Fruit fly (Drosophila melanogaster): ENCODE data around the gene CG3987.

The CG3987 gene

DNA sequence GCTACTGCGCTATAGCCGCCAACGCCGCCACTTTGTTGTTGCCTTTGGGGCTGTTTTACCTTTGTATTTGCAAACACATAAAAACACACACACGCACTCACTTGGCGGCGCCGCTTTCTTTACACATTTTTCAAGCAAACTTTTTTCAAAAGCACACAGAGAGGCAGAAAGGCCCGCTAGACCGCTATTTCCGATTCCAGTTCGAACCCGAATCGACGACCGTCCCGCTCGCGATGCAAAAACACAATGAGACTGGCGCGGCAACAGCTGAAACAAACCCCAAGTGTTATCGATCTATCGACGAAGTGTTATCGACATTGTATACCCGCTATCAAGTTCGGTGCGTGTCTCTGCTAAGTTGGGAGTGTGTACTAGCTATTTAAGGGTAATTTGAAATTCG lies 8.1 kb upstream of the CG3987 start, which contains the start of gene CG42788 (continued):
- peak; percentile 95 for TF ChIP-seq pzg (GFP tag; optimal IDR thresholded peaks at IDR 0.05)
- 0 out of 4 replicates have a peak, but pooled peaks have one; percentile 51 for TF ChIP-seq Gug (GFP tag; IDR thresholded peaks at IDR 0.05)
- TF ChIP-seq mam (GFP tag; optimal IDR thresholded peaks at IDR 0.05), result peak; percentile 53
- peak; percentile 56 for TF ChIP-seq CG13424 (tag; optimal IDR thresholded peaks at IDR 0.05)
- TF ChIP-seq CG15514 (GFP tag; optimal IDR thresholded peaks at IDR 0.05), result peak; percentile 65
- TF ChIP-seq CG16779 (GFP tag; IDR thresholded peaks at IDR 0.05), result no peak
- TF ChIP-seq nerfin-2 (GFP tag; IDR thresholded peaks at IDR 0.05; ENCODE audit: partially characterized antibody), result no peak
- peak; percentile 97 for TF ChIP-seq BEAF-32 (GFP tag; optimal IDR thresholded peaks at IDR 0.05)
- peak; percentile 41 for TF ChIP-seq CG13775 (GFP tag; optimal IDR thresholded peaks at IDR 0.05)
- peak; percentile 39 for TF ChIP-seq twi (tag; optimal IDR thresholded peaks at IDR 0.05)
- TF ChIP-seq Dbx (GFP tag; IDR thresholded peaks at IDR 0.05), result no peak
- peak; percentile 48 for TF ChIP-seq Atf3 (GFP tag; optimal IDR thresholded peaks at IDR 0.05)
- no peak for TF ChIP-seq HHEX (GFP tag; optimal IDR thresholded peaks at IDR 0.05)
- no peak for TF ChIP-seq Oli (tag; optimal IDR thresholded peaks at IDR 0.05)
- TF ChIP-seq slp2 (GFP tag; optimal IDR thresholded peaks at IDR 0.05), result no peak
- no peak for TF ChIP-seq CG14050 (GFP tag; IDR thresholded peaks at IDR 0.05)
- no peak for TF ChIP-seq seq (GFP tag; IDR thresholded peaks at IDR 0.05)
- TF ChIP-seq chinmo (GFP tag; IDR thresholded peaks at IDR 0.05; ENCODE audit: partially characterized antibody), result no peak
- no peak for TF ChIP-seq rib (GFP tag; IDR thresholded peaks at IDR 0.05)
- no peak for TF ChIP-seq pros (GFP tag; optimal IDR thresholded peaks at IDR 0.05)
- peak; percentile 39 for TF ChIP-seq pnt (GFP tag; optimal IDR thresholded peaks at IDR 0.05)
- no peak for TF ChIP-seq Optix (GFP tag; IDR thresholded peaks at IDR 0.05)
- no peak for TF ChIP-seq D19B (GFP tag; optimal IDR thresholded peaks at IDR 0.05)
- TF ChIP-seq CG10267 (tag; optimal IDR thresholded peaks at IDR 0.05), result peak; percentile 43
- TF ChIP-seq CG32772 (GFP tag; IDR thresholded peaks at IDR 0.05), result no peak
- no peak for TF ChIP-seq Rfx (GFP tag; IDR thresholded peaks at IDR 0.05)
- no peak for TF ChIP-seq CG4617 (GFP tag; optimal IDR thresholded peaks at IDR 0.05; ENCODE audit: borderline replicate concordance)
- TF ChIP-seq CG6791 (GFP tag; IDR thresholded peaks at IDR 0.05; ENCODE audit: partially characterized antibody), result no peak
- no peak for TF ChIP-seq Ssrp (tag; optimal IDR thresholded peaks at IDR 0.05)
- no peak for TF ChIP-seq gce (GFP tag; IDR thresholded peaks at IDR 0.05)
- TF ChIP-seq gcm2 (GFP tag; optimal IDR thresholded peaks at IDR 0.05), result peak; percentile 85
- no peak for TF ChIP-seq Kr (GFP tag; optimal IDR thresholded peaks at IDR 0.05)
- TF ChIP-seq CG5245 (GFP tag; optimal IDR thresholded peaks at IDR 0.05), result no peak
- TF ChIP-seq sens-2 (GFP tag; IDR thresholded peaks at IDR 0.05), result no peak
- TF ChIP-seq CG9817 (tag; optimal IDR thresholded peaks at IDR 0.05), result peak; percentile 10
- TF ChIP-seq CG13287 (GFP tag; IDR thresholded peaks at IDR 0.05; ENCODE audit: partially characterized antibody), result no peak
- TF ChIP-seq peb (GFP tag; IDR thresholded peaks at IDR 0.05), result no peak
- peak; percentile 62 for TF ChIP-seq gfzf (GFP tag; optimal IDR thresholded peaks at IDR 0.05)
- TF ChIP-seq slou (GFP tag; optimal IDR thresholded peaks at IDR 0.05), result no peak
- peak; percentile 38 for TF ChIP-seq btn (GFP tag; optimal IDR thresholded peaks at IDR 0.05)
- peak; percentile 64 for TF ChIP-seq CG8089 (GFP tag; optimal IDR thresholded peaks at IDR 0.05)
- TF ChIP-seq NfI (GFP tag; optimal IDR thresholded peaks at IDR 0.05), result peak; percentile 70
- no peak for TF ChIP-seq ken (GFP tag; IDR thresholded peaks at IDR 0.05)
- TF ChIP-seq CG12942 (GFP tag; optimal IDR thresholded peaks at IDR 0.05), result peak; percentile 46
- peak; percentile 13 for TF ChIP-seq ab (GFP tag; optimal IDR thresholded peaks at IDR 0.05)
- TF ChIP-seq ato (GFP tag; IDR thresholded peaks at IDR 0.05; ENCODE audit: partially characterized antibody), result no peak
- peak; percentile 58 for TF ChIP-seq dm (GFP tag; optimal IDR thresholded peaks at IDR 0.05)
- peak; percentile 11 for TF ChIP-seq fd64A (GFP tag; optimal IDR thresholded peaks at IDR 0.05)
- TF ChIP-seq CG7271 (tag; optimal IDR thresholded peaks at IDR 0.05), result no peak
- peak; percentile 77 for TF ChIP-seq gcm (GFP tag; optimal IDR thresholded peaks at IDR 0.05)
- no peak for TF ChIP-seq CG7963 (GFP tag; IDR thresholded peaks at IDR 0.05; ENCODE audit: partially characterized antibody)

All from whole organism, embryonic.